Worm (Caenorhabditis elegans) whole organism, L3 larva: Measurements from ENCODE around the gene set-3.

Experiments
- aly-2 ChIP-seq: fragments of 150-350 bp; optimal IDR thresholded peaks from 2 replicates; lab custom pipeline; 2014; ENCODE audit warnings: missing biosample characterization, missing genetic modification characterization
- fkh-2 ChIP-seq: fragments of 150-350 bp; optimal IDR thresholded peaks from 2 replicates; lab custom pipeline; 2014; ENCODE audit warnings: missing biosample characterization, missing genetic modification reagents, missing genetic modification characterization
- nhr-67 ChIP-seq: fragments of 150-350 bp; optimal IDR thresholded peaks from 2 replicates; lab custom pipeline; 2014; ENCODE audit warnings: missing biosample characterization, missing genetic modification characterization

DNA sequence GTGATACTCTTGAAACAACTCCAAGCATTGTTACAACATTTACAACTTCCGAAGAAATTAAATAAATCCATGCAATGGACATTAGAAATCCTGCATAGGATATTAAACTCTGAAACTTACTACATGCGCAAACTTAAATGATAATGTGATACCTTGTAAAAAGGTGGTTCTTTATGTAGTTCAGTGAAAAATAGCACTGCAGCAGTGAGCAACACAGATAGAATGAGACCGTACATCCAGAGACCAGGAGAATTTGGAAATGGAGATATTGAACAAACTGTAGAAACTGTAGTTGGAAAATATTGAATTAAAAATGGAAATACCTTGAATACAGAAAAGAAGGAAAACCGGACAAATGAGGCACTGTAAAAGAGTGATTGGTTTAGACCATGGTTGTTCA, 16.8 kb upstream of the set-3 start:
- no peak for TF ChIP-seq fkh-2 (tag; lab: Kevin White, UChicago)
- TF ChIP-seq nhr-67 = no peak
- no peak for TF ChIP-seq aly-2 (tag; lab: Kevin White, UChicago)
